Worm (Caenorhabditis elegans): ENCODE data around the gene C35D10.3.

DNA sequence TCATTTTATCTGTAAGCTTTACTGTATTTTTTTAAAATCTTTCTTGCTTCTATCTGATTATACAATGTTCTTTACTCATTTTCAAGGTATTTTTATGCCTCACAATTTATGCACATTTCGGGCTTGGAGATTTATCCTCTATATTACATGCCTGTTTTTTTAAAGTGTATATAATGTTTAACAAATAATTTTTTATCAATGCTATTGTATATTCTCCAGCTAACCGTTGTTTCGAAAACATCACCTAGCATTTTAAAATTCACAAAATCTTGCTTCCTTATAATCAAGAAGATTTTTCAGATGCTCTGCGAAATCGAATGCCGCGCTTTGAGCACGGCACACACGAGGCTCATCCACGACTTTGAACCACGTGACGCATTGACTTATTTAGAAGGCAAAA is 16.7 kb upstream of the C35D10.3 start, which contains the start of gene ced-4:
- TF ChIP-seq med-1 (GFP tag; optimal IDR thresholded peaks at IDR 0.05; ENCODE audit: insufficient read depth) (no peak), flt-1 (GFP tag; IDR thresholded peaks at IDR 0.05) (no peak), ref-1 (GFP tag; conservative IDR thresholded peaks at IDR 0.05) (no peak)

Data from whole organism, midembryonic.